Worm (Caenorhabditis elegans) whole organism, L4 larva: Measurements from ENCODE around the gene F26F2.8.

Source experiments
- F49E8.2 ChIP-seq: sonication (generic microtip); optimal IDR thresholded peaks from 2 replicates; lab custom pipeline; 2016; ENCODE audit warnings: missing compliant biosample characterization, mild to moderate bottlenecking, missing genetic modification characterization, borderline replicate concordance
- Y105C5A.15 ChIP-seq: fragments of 200-800 bp; sonication (Bioruptor generic); IDR thresholded peaks from 2 replicates; pipeline ENCODE4 v1.3.6; 2022; ENCODE audit warnings: missing genetic modification characterization, missing compliant biosample characterization
- ctbp-1 ChIP-seq: fragments of 200-800 bp; sonication (Bioruptor generic); IDR thresholded peaks from 2 replicates; pipeline ENCODE4 v1.3.6; 2022; ENCODE audit warnings: missing genetic modification reagents, missing genetic modification characterization, missing compliant biosample characterization
- dve-1 ChIP-seq: sonication (generic microtip); optimal IDR thresholded peaks from 2 replicates; lab custom pipeline; 2017; ENCODE audit warnings: antibody characterized with exemption, mild to moderate bottlenecking, missing genetic modification characterization, missing compliant biosample characterization; ENCODE audit not compliant: insufficient read depth
- egl-27 ChIP-seq: sonication (generic microtip); optimal IDR thresholded peaks from 3 replicates; lab custom pipeline; 2017; ENCODE audit warnings: missing biosample characterization, missing genetic modification reagents, missing genetic modification characterization
- tra-1 ChIP-seq: fragments of 200-800 bp; sonication (Bioruptor generic); IDR thresholded peaks from 2 replicates; pipeline ENCODE4 v1.3.6; 2022; ENCODE audit warnings: missing genetic modification reagents, missing genetic modification characterization, missing compliant biosample characterization
- unc-39 ChIP-seq: sonication (generic microtip); optimal IDR thresholded peaks from 2 replicates; lab custom pipeline; 2017; ENCODE audit warnings: missing biosample characterization, missing genetic modification characterization
- unc-62 ChIP-seq, 3 experiments: fragments of 150-350 bp in 1 of 3; sonication (generic microtip); optimal IDR thresholded peaks in 2 of 3; peaks in 1 of 3; 1 replicate in 1 of 3; 2 replicates in 2 of 3; lab custom pipeline; 2014 to 2017; ENCODE audit warnings: missing biosample characterization in 3 of 3, missing genetic modification characterization in 3 of 3, missing genetic modification reagents in 3 of 3, missing genotype in 1 of 3

DNA sequence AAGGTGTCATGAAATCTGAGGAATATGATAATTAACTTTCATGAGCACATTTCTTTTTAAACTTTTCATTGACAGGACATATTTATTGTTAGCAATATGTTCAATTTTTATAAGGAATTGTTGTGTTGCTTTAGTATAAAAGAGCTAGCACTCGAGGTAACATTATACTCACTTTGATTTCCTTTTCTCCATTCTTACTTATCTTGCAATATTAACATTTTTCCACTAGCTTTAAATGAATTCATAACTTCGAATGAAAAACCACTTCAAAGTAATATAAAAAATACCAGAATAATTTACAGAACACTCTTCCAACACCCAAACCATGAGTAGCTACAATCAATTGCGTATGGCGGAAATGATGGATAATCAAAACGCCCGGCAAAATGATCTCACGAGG is 6.0 kb upstream of the F26F2.8 start, which contains the start of gene F26F2.5:
- TF ChIP-seq dve-1 (tag; lab: Kevin White, UChicago) (no peak), tra-1 (GFP tag; lab: Robert Waterston, UW) (no peak), Y105C5A.15 (no peak), egl-27 (no peak), unc-62 (GFP tag; optimal IDR thresholded peaks at IDR 0.05 in 1 of 2; lab: Kevin White, UChicago) (no peak), unc-62 (tag; optimal IDR thresholded peaks at IDR 0.05; lab: Kevin White, UChicago) (no peak), unc-39 (tag; lab: Kevin White, UChicago) (no peak), F49E8.2 (tag; lab: Kevin White, UChicago) (no peak), ctbp-1 (GFP tag; lab: Robert Waterston, UW) (no peak)
